Fruit fly (Drosophila melanogaster) whole organism, prepupa: ENCODE data around the gene Uxs.

Experiments used
- CG10631 ChIP-seq: fragments of 200-800 bp; sonication (Bioruptor generic); optimal IDR thresholded peaks from 2 replicates; lab custom pipeline; 2016; ENCODE audit warnings: missing biosample characterization, missing genetic modification characterization
- CG11902 ChIP-seq: fragments of 200-800 bp; sonication (Bioruptor generic); optimal IDR thresholded peaks from 3 replicates; lab custom pipeline; 2016; ENCODE audit warnings: missing biosample characterization, missing genetic modification characterization
- CG31627 ChIP-seq: fragments of 200-800 bp; sonication (Bioruptor generic); optimal IDR thresholded peaks from 3 replicates; lab custom pipeline; 2016; ENCODE audit warnings: missing biosample characterization, missing genetic modification characterization
- CG6854 ChIP-seq: fragments of 200-800 bp; sonication (Bioruptor generic); optimal IDR thresholded peaks from 2 replicates; lab custom pipeline; 2017; ENCODE audit warnings: missing biosample characterization, mild to moderate bottlenecking, missing genetic modification characterization
- Eip75B ChIP-seq: fragments of 200-800 bp; sonication (Bioruptor generic); optimal IDR thresholded peaks from 3 replicates; lab custom pipeline; 2016; ENCODE audit warnings: missing biosample characterization, missing genetic modification characterization
- Eip78C ChIP-seq: fragments of 200-800 bp; sonication (Bioruptor generic); peaks from one replicate; lab custom pipeline; 2016; ENCODE audit warnings: missing biosample characterization, missing genetic modification characterization
- OdsH ChIP-seq: fragments of 200-800 bp; sonication (Bioruptor generic); optimal IDR thresholded peaks from 3 replicates; lab custom pipeline; 2016; ENCODE audit warnings: missing biosample characterization, missing genetic modification characterization
- ss ChIP-seq, 2 experiments: fragments of 200-800 bp; sonication (Bioruptor generic); optimal IDR thresholded peaks; 2 replicates in 1 of 2; 3 replicates in 1 of 2; lab custom pipeline; 2017 to 2018; ENCODE audit warnings: mild to moderate bottlenecking in 2 of 2, missing biosample characterization in 2 of 2, missing genetic modification characterization in 2 of 2, moderate library complexity in 1 of 2

DNA sequence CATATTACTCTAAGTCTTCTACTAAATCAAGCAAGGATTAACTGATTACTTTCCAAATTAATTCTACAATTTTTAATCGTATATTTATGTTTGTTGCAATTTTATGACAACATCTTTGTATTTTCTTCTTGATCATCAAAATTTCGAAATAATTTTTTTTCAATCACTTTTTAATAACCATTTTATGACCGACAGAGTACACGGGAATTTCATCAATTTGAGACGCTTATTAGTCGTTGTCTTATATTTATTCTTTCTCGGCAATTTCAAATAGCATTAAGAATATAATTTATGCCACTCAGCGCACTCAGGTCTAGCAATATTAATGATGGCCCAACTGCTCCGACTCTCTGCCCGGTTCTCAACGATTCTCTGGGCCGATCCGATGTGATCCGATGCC is 34.3 kb downstream of the Uxs start, which contains the start of gene CG8012:
- TF ChIP-seq CG11902, result no peak
- no peak for TF ChIP-seq CG6854 (GFP tag; lab: Kevin White, UChicago)
- no peak for TF ChIP-seq OdsH (GFP tag; lab: Kevin White, UChicago)
- TF ChIP-seq CG31627 (GFP tag; lab: Kevin White, UChicago), result no peak
- TF ChIP-seq Eip78C (GFP tag; lab: Kevin White, UChicago), result no peak
- TF ChIP-seq ss (GFP tag; optimal IDR thresholded peaks at IDR 0.05; lab: Kevin White, UChicago), result no peak
- TF ChIP-seq CG10631 (GFP tag; lab: Kevin White, UChicago), result no peak
- no peak for TF ChIP-seq Eip75B (GFP tag; lab: Kevin White, UChicago)
